Worm (Caenorhabditis elegans) whole organism, young adult: ENCODE data around the gene rsf-1.
A peak's percentile ranks its signal among the peaks of the same experiment; 100 is the strongest.

ENCODE experiments used
- B0261.1 ChIP-seq: sonication (generic microtip); optimal IDR thresholded peaks from 2 replicates; lab custom pipeline; 2016; ENCODE audit warnings: mild to moderate bottlenecking, missing genetic modification characterization, moderate library complexity, missing compliant biosample characterization
- F57A8.1 ChIP-seq: fragments of 200-800 bp; sonication (Bioruptor generic); optimal IDR thresholded peaks from 2 replicates; lab custom pipeline; 2018; ENCODE audit warnings: mild to moderate bottlenecking, missing genetic modification characterization, moderate library complexity, missing compliant biosample characterization
- K11D2.4 ChIP-seq: fragments of 200-800 bp; sonication (Bioruptor generic); IDR thresholded peaks from 2 replicates; pipeline ENCODE4 v1.3.6; 2022; ENCODE audit warnings: missing genetic modification reagents, missing genetic modification characterization, missing compliant biosample characterization
- K12H6.12 ChIP-seq: fragments of 200-800 bp; sonication (Bioruptor generic); optimal IDR thresholded peaks from 2 replicates; lab custom pipeline; 2018; ENCODE audit warnings: mild to moderate bottlenecking, missing genetic modification characterization, missing compliant biosample characterization
- Y79H2A.3 ChIP-seq: fragments of 200-800 bp; sonication (Bioruptor generic); conservative IDR thresholded peaks from 2 replicates; pipeline ENCODE4 v1.3.6; 2022; ENCODE audit warnings: missing genetic modification reagents, missing genetic modification characterization, missing compliant biosample characterization
- Y95B8A.8 ChIP-seq: fragments of 200-800 bp; sonication (Bioruptor generic); IDR thresholded peaks from 2 replicates; pipeline ENCODE4 v1.3.6; 2022; ENCODE audit warnings: missing genetic modification reagents, missing genetic modification characterization, missing compliant biosample characterization
- ZK185.1 ChIP-seq: sonication (generic microtip); optimal IDR thresholded peaks from 2 replicates; lab custom pipeline; 2016; ENCODE audit warnings: mild to moderate bottlenecking, missing genetic modification characterization, missing compliant biosample characterization; ENCODE audit not compliant: poor library complexity, severe bottlenecking
- atf-7 ChIP-seq: sonication (generic microtip); optimal IDR thresholded peaks from 2 replicates; lab custom pipeline; 2017; ENCODE audit warnings: mild to moderate bottlenecking, missing genetic modification characterization, missing compliant biosample characterization
- attf-3 ChIP-seq: fragments of 200-800 bp; sonication (Bioruptor generic); conservative IDR thresholded peaks from 2 replicates; pipeline ENCODE4 v1.3.6; 2022; ENCODE audit warnings: missing genetic modification reagents, missing genetic modification characterization, missing compliant biosample characterization
- attf-5 ChIP-seq: fragments of 200-800 bp; sonication (Bioruptor generic); optimal IDR thresholded peaks from 2 replicates; lab custom pipeline; 2018; ENCODE audit warnings: mild to moderate bottlenecking, missing genetic modification characterization, missing compliant biosample characterization
- bed-2 ChIP-seq: fragments of 200-800 bp; sonication (Bioruptor generic); IDR thresholded peaks from 2 replicates; pipeline ENCODE4 v1.3.6; 2022; ENCODE audit warnings: missing genetic modification reagents, missing genetic modification characterization, missing compliant biosample characterization
- cebp-1 ChIP-seq, 2 experiments: fragments of 200-800 bp in 1 of 2; sonication (Bioruptor generic) in 1 of 2; sonication (generic microtip) in 1 of 2; IDR thresholded peaks in 1 of 2; optimal IDR thresholded peaks in 1 of 2; 2 replicates each; pipeline versions ENCODE4 v1.3.6 to Lab custom; 2017 to 2022; ENCODE audit warnings: missing compliant biosample characterization in 2 of 2, missing genetic modification characterization in 2 of 2, mild to moderate bottlenecking in 1 of 2, missing genetic modification reagents in 1 of 2, moderate library complexity in 1 of 2
- ceh-27 ChIP-seq: fragments of 200-800 bp; sonication (Bioruptor generic); optimal IDR thresholded peaks from 2 replicates; lab custom pipeline; 2018; ENCODE audit warnings: mild to moderate bottlenecking, missing genetic modification characterization, moderate library complexity, missing compliant biosample characterization
- ceh-79 ChIP-seq: sonication (generic microtip); optimal IDR thresholded peaks from 2 replicates; lab custom pipeline; 2017; ENCODE audit warnings: mild to moderate bottlenecking, missing genetic modification characterization, missing compliant biosample characterization
- die-1 ChIP-seq: sonication (generic microtip); optimal IDR thresholded peaks from 2 replicates; lab custom pipeline; 2016; ENCODE audit warnings: missing genotype, mild to moderate bottlenecking, missing genetic modification characterization, missing compliant biosample characterization
- dox-1 ChIP-seq: fragments of 200-800 bp; sonication (Bioruptor generic); IDR thresholded peaks from 2 replicates; pipeline ENCODE4 v1.3.6; 2022; ENCODE audit warnings: missing genetic modification reagents, missing genetic modification characterization, missing compliant biosample characterization
- dpl-1 ChIP-seq: fragments of 150-350 bp; optimal IDR thresholded peaks from 2 replicates; lab custom pipeline; 2014; ENCODE audit warnings: missing biosample characterization, missing genetic modification reagents, missing genetic modification characterization
- efl-1 ChIP-seq: fragments of 150-350 bp; optimal IDR thresholded peaks from 2 replicates; lab custom pipeline; 2014; ENCODE audit warnings: missing biosample characterization, missing genetic modification reagents, missing genetic modification characterization
- egl-18 ChIP-seq: fragments of 200-800 bp; sonication (Bioruptor generic); IDR thresholded peaks from 2 replicates; pipeline ENCODE4 v1.3.6; 2022; ENCODE audit warnings: missing genetic modification reagents, missing genetic modification characterization, missing compliant biosample characterization
- egl-44 ChIP-seq: fragments of 200-800 bp; sonication (Bioruptor generic); IDR thresholded peaks from 2 replicates; pipeline ENCODE4 v1.3.6; 2022; ENCODE audit warnings: missing genetic modification reagents, missing genetic modification characterization, missing compliant biosample characterization
- ets-4 ChIP-seq: fragments of 200-800 bp; sonication (Bioruptor generic); optimal IDR thresholded peaks from 2 replicates; lab custom pipeline; 2018; ENCODE audit warnings: mild to moderate bottlenecking, missing genetic modification characterization, missing compliant biosample characterization
- hlh-12 ChIP-seq: sonication (generic microtip); optimal IDR thresholded peaks from 2 replicates; lab custom pipeline; 2016; ENCODE audit warnings: missing genetic modification characterization, missing compliant biosample characterization
- hsf-1 ChIP-seq: fragments of 200-800 bp; sonication (Bioruptor generic); IDR thresholded peaks from 2 replicates; pipeline ENCODE4 v1.3.6; 2022; ENCODE audit warnings: missing genetic modification reagents, missing genetic modification characterization, missing compliant biosample characterization
- lin-35 ChIP-seq, 3 experiments: fragments of 150-350 bp in 2 of 3; sonication (generic microtip) in 1 of 3; optimal IDR thresholded peaks; 2 replicates each; lab custom pipeline; 2014 to 2018; ENCODE audit warnings: missing biosample characterization in 3 of 3, missing genetic modification characterization in 3 of 3, missing genetic modification reagents in 3 of 3
- lir-1 ChIP-seq: fragments of 200-800 bp; sonication (Bioruptor generic); conservative IDR thresholded peaks from 2 replicates; pipeline ENCODE4 v1.3.6; 2022; ENCODE audit warnings: missing genetic modification reagents, missing genetic modification characterization, missing compliant biosample characterization
- madf-10 ChIP-seq: sonication (generic microtip); optimal IDR thresholded peaks from 2 replicates; lab custom pipeline; 2016; ENCODE audit warnings: mild to moderate bottlenecking, missing genetic modification characterization, missing compliant biosample characterization
- madf-3 ChIP-seq: fragments of 200-800 bp; sonication (Bioruptor generic); IDR thresholded peaks from 2 replicates; pipeline ENCODE4 v1.3.6; 2022; ENCODE audit warnings: missing genetic modification reagents, missing genetic modification characterization, missing compliant biosample characterization
- madf-6 ChIP-seq: fragments of 200-800 bp; sonication (Bioruptor generic); IDR thresholded peaks from 2 replicates; pipeline ENCODE4 v1.3.6; 2022; ENCODE audit warnings: missing genetic modification reagents, missing genetic modification characterization, missing compliant biosample characterization
- mcd-1 ChIP-seq: fragments of 200-800 bp; sonication (Bioruptor generic); IDR thresholded peaks from 2 replicates; pipeline ENCODE4 v1.3.6; 2022; ENCODE audit warnings: missing genetic modification reagents, missing genetic modification characterization, missing compliant biosample characterization
- mel-28 ChIP-seq: sonication (generic microtip); optimal IDR thresholded peaks from 2 replicates; lab custom pipeline; 2016; ENCODE audit warnings: borderline replicate concordance, mild to moderate bottlenecking, missing genetic modification characterization, missing compliant biosample characterization
- mxl-1 ChIP-seq: sonication (generic microtip); optimal IDR thresholded peaks from 2 replicates; lab custom pipeline; 2016; ENCODE audit warnings: missing genetic modification characterization, missing compliant biosample characterization
- nfya-2 ChIP-seq: fragments of 200-800 bp; sonication (Bioruptor generic); IDR thresholded peaks from 2 replicates; pipeline ENCODE4 v1.3.6; 2022; ENCODE audit warnings: missing genetic modification reagents, missing genetic modification characterization, missing compliant biosample characterization
- nhr-179 ChIP-seq: sonication (generic microtip); optimal IDR thresholded peaks from 2 replicates; lab custom pipeline; 2016; ENCODE audit warnings: mild to moderate bottlenecking, missing genetic modification characterization, missing compliant biosample characterization
- nhr-27 ChIP-seq: fragments of 200-800 bp; sonication (Bioruptor generic); optimal IDR thresholded peaks from 2 replicates; lab custom pipeline; 2018; ENCODE audit warnings: mild to moderate bottlenecking, missing genetic modification characterization, moderate library complexity, missing compliant biosample characterization
- nhr-80 ChIP-seq: sonication (generic microtip); optimal IDR thresholded peaks from 2 replicates; lab custom pipeline; 2016; ENCODE audit warnings: missing genetic modification characterization, missing compliant biosample characterization
- pbrm-1 ChIP-seq: fragments of 200-800 bp; sonication (Bioruptor generic); IDR thresholded peaks from 2 replicates; pipeline ENCODE4 v1.3.6; 2022; ENCODE audit warnings: missing genetic modification reagents, missing genetic modification characterization, missing compliant biosample characterization
- rec-8 ChIP-seq, 2 experiments: sonication (generic microtip); optimal IDR thresholded peaks; 2 replicates each; lab custom pipeline; 2016; ENCODE audit warnings: mild to moderate bottlenecking in 2 of 2, missing genetic modification characterization in 2 of 2, missing genetic modification reagents in 2 of 2, missing genotype in 2 of 2, missing biosample characterization in 1 of 2, missing compliant biosample characterization in 1 of 2, moderate library complexity in 1 of 2
- repo-1 ChIP-seq: sonication (generic microtip); optimal IDR thresholded peaks from 2 replicates; lab custom pipeline; 2017; ENCODE audit warnings: mild to moderate bottlenecking, missing genetic modification characterization, missing compliant biosample characterization
- sea-2 ChIP-seq: fragments of 200-800 bp; sonication (Bioruptor generic); IDR thresholded peaks from 2 replicates; pipeline ENCODE4 v1.3.6; 2022; ENCODE audit warnings: missing genetic modification characterization, missing compliant biosample characterization
- snpc-3.4 ChIP-seq: sonication (generic microtip); optimal IDR thresholded peaks from 2 replicates; lab custom pipeline; 2017; ENCODE audit warnings: missing genetic modification characterization, mild to moderate bottlenecking, missing compliant biosample characterization, antibody characterized with exemption, moderate library complexity, missing genotype, missing genetic modification reagents
- snpc-4 ChIP-seq, 5 experiments: fragments of 150-350 bp in 1 of 5; sonication (generic microtip) in 4 of 5; optimal IDR thresholded peaks; 2 replicates each; lab custom pipeline; 2014 to 2018; ENCODE audit warnings: missing genetic modification characterization in 5 of 5, missing biosample characterization in 3 of 5, antibody characterized with exemption in 2 of 5, mild to moderate bottlenecking in 2 of 5, missing compliant biosample characterization in 2 of 5, missing genotype in 2 of 5, moderate library complexity in 2 of 5, missing genetic modification reagents in 1 of 5
- tbp1 ChIP-seq: fragments of 200-800 bp; sonication (Bioruptor generic); optimal IDR thresholded peaks from 2 replicates; lab custom pipeline; 2018; ENCODE audit warnings: mild to moderate bottlenecking, missing genetic modification characterization, missing compliant biosample characterization
- unc-130 ChIP-seq: sonication (generic microtip); optimal IDR thresholded peaks from 2 replicates; lab custom pipeline; 2016; ENCODE audit warnings: missing genetic modification reagents, missing genetic modification characterization, missing compliant biosample characterization
- xnd-1 ChIP-seq: sonication (generic microtip); optimal IDR thresholded peaks from 2 replicates; lab custom pipeline; 2016; ENCODE audit warnings: missing genotype, missing genetic modification reagents, missing genetic modification characterization, missing compliant biosample characterization
- ztf-18 ChIP-seq: sonication (generic microtip); optimal IDR thresholded peaks from 2 replicates; lab custom pipeline; 2016; ENCODE audit warnings: missing genotype, mild to moderate bottlenecking, missing genetic modification characterization, missing compliant biosample characterization
- ztf-25 ChIP-seq: fragments of 200-800 bp; sonication (Bioruptor generic); IDR thresholded peaks from 2 replicates; pipeline ENCODE4 v1.3.6; 2022; ENCODE audit warnings: missing genetic modification reagents, missing genetic modification characterization, missing compliant biosample characterization

Gene rsf-1

DNA sequence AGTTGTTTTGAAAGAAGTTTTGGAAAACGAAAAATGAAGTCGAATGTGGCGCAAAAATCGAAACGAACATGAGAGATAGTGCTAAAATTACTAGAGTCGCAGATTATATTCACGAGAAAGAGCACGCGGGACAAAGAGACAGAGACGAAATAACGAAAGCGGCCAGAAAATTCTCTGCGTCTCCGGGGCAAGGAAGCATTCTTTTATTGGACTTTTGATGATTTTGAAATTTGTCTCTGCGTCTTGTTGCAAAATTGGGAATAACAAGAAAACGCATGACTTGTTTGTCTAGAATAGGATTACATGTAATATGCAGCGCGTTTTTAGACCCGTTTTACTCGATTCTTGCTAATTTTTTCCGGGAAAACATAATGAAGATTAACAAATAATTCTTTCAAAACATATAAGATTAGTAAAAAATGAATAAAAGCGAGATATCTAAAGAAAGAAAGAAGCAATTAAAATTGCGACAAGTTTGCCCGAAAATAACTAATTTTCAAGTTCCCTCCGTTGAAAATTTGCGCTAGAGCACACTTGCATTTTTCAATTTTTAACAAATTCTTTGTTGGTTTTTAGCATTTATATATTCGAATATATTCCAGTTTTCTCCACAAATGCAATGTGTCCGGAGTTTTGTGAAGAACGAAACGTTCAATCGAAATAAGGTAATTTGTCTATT lies 41.8 kb downstream of the rsf-1 start, which contains the start of the genes B0491.6 and pigm-1:
B0491.6 (minus strand) TSS at position 466 of the 679 bp plus-strand sequence.
pigm-1 (plus strand) TSS at position 568 of the 679 bp plus-strand sequence.
- peak; percentile 22 for TF ChIP-seq ZK185.1 (tag; lab: Kevin White, UChicago)
- TF ChIP-seq mxl-1 (tag; lab: Kevin White, UChicago), result no peak
- no peak for TF ChIP-seq K11D2.4 (GFP tag; lab: Robert Waterston, UW)
- TF ChIP-seq madf-3 (GFP tag; lab: Robert Waterston, UW), result no peak
- peak; percentile 12 for TF ChIP-seq snpc-4 (GFP tag; optimal IDR thresholded peaks at IDR 0.05; lab: Kevin White, UChicago)
- peak in 3 of 4 experiments; percentile 19 to 53 (median 50) for TF ChIP-seq snpc-4 (tag; optimal IDR thresholded peaks at IDR 0.05; lab: Kevin White, UChicago)
- no peak for TF ChIP-seq ets-4 (GFP tag; lab: Kevin White, UChicago)
- TF ChIP-seq ceh-27, result peak; percentile 16
- TF ChIP-seq Y95B8A.8, result no peak
- TF ChIP-seq rec-8 (tag; optimal IDR thresholded peaks at IDR 0.05; lab: Kevin White, UChicago), result no peak
- no peak for TF ChIP-seq egl-18 (GFP tag; lab: Robert Waterston, UW)
- no peak for TF ChIP-seq die-1 (tag; lab: Kevin White, UChicago)
- TF ChIP-seq sea-2 (GFP tag; lab: Robert Waterston, UW), result no peak
- 0 out of 2 replicates have a peak, but pooled peaks have one; percentile 10 for TF ChIP-seq lir-1
- no peak for TF ChIP-seq Y79H2A.3 (GFP tag; lab: Robert Waterston, UW)
- 0 out of 2 replicates have a peak, but pooled peaks have one; percentile 16 for TF ChIP-seq pbrm-1
- TF ChIP-seq bed-2, result no peak
- TF ChIP-seq dpl-1 (GFP tag; lab: Kevin White, UChicago), result no peak
- TF ChIP-seq madf-10, result peak; percentile 6
- peak; percentile 30 for TF ChIP-seq tbp1 (GFP tag; lab: Kevin White, UChicago)
- 0 out of 2 replicates have a peak, but pooled peaks have one; percentile 15 for TF ChIP-seq egl-44 (GFP tag; lab: Robert Waterston, UW)
- TF ChIP-seq atf-7 (tag; lab: Kevin White, UChicago), result no peak
- TF ChIP-seq B0261.1 (tag; lab: Kevin White, UChicago), result no peak
- TF ChIP-seq attf-3, result no peak
- no peak for TF ChIP-seq F57A8.1
- TF ChIP-seq mcd-1 (GFP tag; lab: Robert Waterston, UW), result peak; percentile 61; the same call in 1 of the 2 replicates
- no peak for TF ChIP-seq nhr-27 (tag; lab: Kevin White, UChicago)
- TF ChIP-seq dox-1, result peak; percentile 53
- peak in 2 of 3 experiments; percentile 38 to 63 for TF ChIP-seq lin-35 (GFP tag; optimal IDR thresholded peaks at IDR 0.05; lab: Kevin White, UChicago)
- peak; percentile 70 for TF ChIP-seq K12H6.12 (tag; lab: Kevin White, UChicago)
- no peak for TF ChIP-seq unc-130 (GFP tag; lab: Kevin White, UChicago)
- TF ChIP-seq attf-5, result peak; percentile 90
- TF ChIP-seq ztf-25, result no peak
- 0 out of 2 replicates have a peak, but pooled peaks have one; percentile 39 for TF ChIP-seq hsf-1 (GFP tag; lab: Robert Waterston, UW)
- TF ChIP-seq xnd-1 (tag; lab: Kevin White, UChicago), result no peak
- TF ChIP-seq hlh-12 (tag; lab: Kevin White, UChicago), result no peak
- TF ChIP-seq nhr-179 (tag; lab: Kevin White, UChicago), result no peak
- TF ChIP-seq ztf-18 (tag; lab: Kevin White, UChicago), result peak; percentile 77
- no peak for TF ChIP-seq snpc-3.4 (tag; lab: Kevin White, UChicago)
- no peak for TF ChIP-seq repo-1 (tag; lab: Kevin White, UChicago)
- TF ChIP-seq nfya-2 (GFP tag; lab: Robert Waterston, UW), result no peak
- peak; percentile 12; the same call in 1 of the 2 replicates for TF ChIP-seq madf-6 (GFP tag; lab: Robert Waterston, UW)
- peak; percentile 72 for TF ChIP-seq efl-1 (GFP tag; lab: Kevin White, UChicago)
- TF ChIP-seq ceh-79, result no peak
- peak; percentile 62; the same call in 1 of the 2 replicates for TF ChIP-seq cebp-1 (GFP tag; IDR thresholded peaks at IDR 0.05; lab: Robert Waterston, UW)
- peak; percentile 91 for TF ChIP-seq cebp-1 (tag; optimal IDR thresholded peaks at IDR 0.05; lab: Kevin White, UChicago)
- no peak for TF ChIP-seq mel-28 (tag; lab: Kevin White, UChicago)
- peak; percentile 42 for TF ChIP-seq nhr-80 (tag; lab: Kevin White, UChicago)
